Worm (Caenorhabditis elegans): Measurements from ENCODE around the gene snpc-1.1.

snpc-1.1 gene

ce11 chrII:7803174-7803573 lies 22.1 kb upstream of the snpc-1.1 start:
- TF ChIP-seq C38D4.7 (GFP tag; optimal IDR thresholded peaks at IDR 0.05) (no peak), unc-42 (tag; optimal IDR thresholded peaks at IDR 0.05) (peak; percentile 49)

- TF ChIP-seq ets-4 (tag; optimal IDR thresholded peaks at IDR 0.05) (no peak), rnt-1 (tag; optimal IDR thresholded peaks at IDR 0.05) (peak; percentile 53), ztf-16 (tag; optimal IDR thresholded peaks at IDR 0.05) (no peak)
Measured at ce11 chrII:7801899-7802298, 20.8 kb upstream of the snpc-1.1 start.

ce11 chrII:7801255-7801654 lies 20.2 kb upstream of the snpc-1.1 start:
- TF ChIP-seq ttx-3 (tag; optimal IDR thresholded peaks at IDR 0.05), result no peak
- no peak for TF ChIP-seq elt-4 (tag; optimal IDR thresholded peaks at IDR 0.05)
- TF ChIP-seq C38D4.7 (GFP tag; optimal IDR thresholded peaks at IDR 0.05), result no peak
- no peak for TF ChIP-seq lim-6 (tag; optimal IDR thresholded peaks at IDR 0.05)
- TF ChIP-seq fkh-10 (GFP tag; optimal IDR thresholded peaks at IDR 0.05), result no peak
- TF ChIP-seq elt-2 (tag; optimal IDR thresholded peaks at IDR 0.05), result peak; percentile 15

- TF ChIP-seq zip-5 (tag; optimal IDR thresholded peaks at IDR 0.05) (no peak), pha-2 (tag; optimal IDR thresholded peaks at IDR 0.05) (no peak), nhr-11 (tag; optimal IDR thresholded peaks at IDR 0.05) (no peak), unc-42 (tag; optimal IDR thresholded peaks at IDR 0.05) (peak; percentile 82), K09A11.1 (tag; optimal IDR thresholded peaks at IDR 0.05; ENCODE audit: insufficient read depth) (no peak), odd-2 (tag; optimal IDR thresholded peaks at IDR 0.05) (no peak)
Measured at ce11 chrII:7795299-7795698, 14.2 kb upstream of the snpc-1.1 start.

- TF ChIP-seq K09A11.1 (tag; optimal IDR thresholded peaks at IDR 0.05; ENCODE audit: insufficient read depth) (no peak), fkh-6 (tag; optimal IDR thresholded peaks at IDR 0.05) (no peak), fax-1 (tag; optimal IDR thresholded peaks at IDR 0.05) (no peak)
Measured at ce11 chrII:7794222-7794621, 13.1 kb upstream of the snpc-1.1 start, which contains the start of gene glr-4. Gene glr-4 (minus strand): TSS chrII:7794322.

ce11 chrII:7792514-7792913 lies 11.4 kb upstream of the snpc-1.1 start:
- TF ChIP-seq ceh-48 (tag; optimal IDR thresholded peaks at IDR 0.05) (no peak), ref-2 (tag; optimal IDR thresholded peaks at IDR 0.05) (no peak), unc-86 (tag; optimal IDR thresholded peaks at IDR 0.05) (no peak), fkh-10 (GFP tag; optimal IDR thresholded peaks at IDR 0.05) (no peak), syd-9 (tag; optimal IDR thresholded peaks at IDR 0.05) (no peak), unc-55 (GFP tag; optimal IDR thresholded peaks at IDR 0.05) (no peak), ceh-9 (tag; optimal IDR thresholded peaks at IDR 0.05) (no peak), F13H6.1 (tag; optimal IDR thresholded peaks at IDR 0.05) (no peak), pat-9 (tag; optimal IDR thresholded peaks at IDR 0.05) (no peak), pha-4 (tag; optimal IDR thresholded peaks at IDR 0.05) (no peak), ceh-24 (tag; optimal IDR thresholded peaks at IDR 0.05) (no peak), hlh-15 (tag; optimal IDR thresholded peaks at IDR 0.05) (no peak), ama-1 (optimal IDR thresholded peaks at IDR 0.05) (no peak), nhr-11 (tag; optimal IDR thresholded peaks at IDR 0.05) (no peak)

- no peak for TF ChIP-seq hlh-30 (tag; optimal IDR thresholded peaks at IDR 0.05; ENCODE audit: insufficient read depth)
- TF ChIP-seq gmeb-2 (tag; optimal IDR thresholded peaks at IDR 0.05), result no peak
- no peak for TF ChIP-seq unc-55 (GFP tag; optimal IDR thresholded peaks at IDR 0.05)
- no peak for TF ChIP-seq mec-3 (tag; optimal IDR thresholded peaks at IDR 0.05; ENCODE audit: borderline replicate concordance)
- no peak for TF ChIP-seq ceh-2 (tag; optimal IDR thresholded peaks at IDR 0.05)
- TF ChIP-seq fkh-10 (GFP tag; optimal IDR thresholded peaks at IDR 0.05), result no peak
- TF ChIP-seq ceh-45 (GFP tag; IDR thresholded peaks at IDR 0.05), result no peak
- no peak for TF ChIP-seq unc-42 (tag; optimal IDR thresholded peaks at IDR 0.05)
- no peak for TF ChIP-seq ceh-18 (tag; optimal IDR thresholded peaks at IDR 0.05)
- no peak for TF ChIP-seq ref-2 (tag; optimal IDR thresholded peaks at IDR 0.05)
- no peak for TF ChIP-seq tbx-7 (tag; optimal IDR thresholded peaks at IDR 0.05)
- TF ChIP-seq pqm-1 (tag; optimal IDR thresholded peaks at IDR 0.05), result no peak
- TF ChIP-seq odd-2 (tag; optimal IDR thresholded peaks at IDR 0.05), result no peak
- TF ChIP-seq elt-4 (tag; optimal IDR thresholded peaks at IDR 0.05), result no peak
- TF ChIP-seq ceh-30 (tag; optimal IDR thresholded peaks at IDR 0.05), result no peak
- no peak for TF ChIP-seq T23F11.4 (GFP tag; optimal IDR thresholded peaks at IDR 0.05)
- TF ChIP-seq zip-5 (tag; optimal IDR thresholded peaks at IDR 0.05), result no peak
- TF ChIP-seq ceh-48 (tag; optimal IDR thresholded peaks at IDR 0.05), result no peak
- TF ChIP-seq ceh-31 (tag; optimal IDR thresholded peaks at IDR 0.05), result no peak
Measured at ce11 chrII:7791408-7792050, 10.4 kb upstream of the snpc-1.1 start.

All from whole organism, late embryonic.